Worm (Caenorhabditis elegans) whole organism, young adult: ENCODE measurements around the gene ZK930.6.

Source experiments
- F57A8.1 ChIP-seq: fragments of 200-800 bp; sonication (Bioruptor generic); optimal IDR thresholded peaks from 2 replicates; lab custom pipeline; 2018; ENCODE audit warnings: mild to moderate bottlenecking, missing genetic modification characterization, moderate library complexity, missing compliant biosample characterization
- die-1 ChIP-seq: sonication (generic microtip); optimal IDR thresholded peaks from 2 replicates; lab custom pipeline; 2016; ENCODE audit warnings: missing genotype, mild to moderate bottlenecking, missing genetic modification characterization, missing compliant biosample characterization
- efl-1 ChIP-seq: fragments of 150-350 bp; optimal IDR thresholded peaks from 2 replicates; lab custom pipeline; 2014; ENCODE audit warnings: missing biosample characterization, missing genetic modification reagents, missing genetic modification characterization
- let-607 ChIP-seq, 2 experiments: fragments of 200-800 bp in 1 of 2; sonication (Bioruptor generic) in 1 of 2; sonication (generic microtip) in 1 of 2; optimal IDR thresholded peaks; 2 replicates each; lab custom pipeline; 2016 to 2018; ENCODE audit warnings: mild to moderate bottlenecking in 2 of 2, missing compliant biosample characterization in 2 of 2, missing genetic modification characterization in 2 of 2, moderate library complexity in 2 of 2, missing genotype in 1 of 2

- TF ChIP-seq F57A8.1 (no peak), efl-1 (no peak), die-1 (tag; lab: Kevin White, UChicago) (peak; percentile 13), let-607 (tag; optimal IDR thresholded peaks at IDR 0.05; lab: Kevin White, UChicago) (no peak)
These were observed 45.4 kb upstream of the ZK930.6 start for ce11 chrII:11838353-11838752.
